Fruit fly (Drosophila melanogaster) whole organism: ENCODE data around the gene AstA-R1.

Experiments used
- CG8478 ChIP-seq: fragments of >200 bp; optimal IDR thresholded peaks from 2 replicates; lab custom pipeline; 2018; ENCODE audit warnings: inconsistent platforms
- Dll ChIP-seq: fragments of >200 bp; optimal IDR thresholded peaks from 2 replicates; lab custom pipeline; 2017
- EcR ChIP-seq, 2 experiments: fragments of >200 bp; optimal IDR thresholded peaks; 2 replicates each; lab custom pipeline; 2017; ENCODE audit warnings: missing biosample characterization in 2 of 2, missing genetic modification characterization in 2 of 2, missing genetic modification reagents in 2 of 2
- pan ChIP-seq: fragments of >200 bp; optimal IDR thresholded peaks from 2 replicates; lab custom pipeline; 2017
- psq ChIP-seq: fragments of >200 bp; optimal IDR thresholded peaks from 2 replicates; lab custom pipeline; 2017
- usp ChIP-seq: fragments of >200 bp; optimal IDR thresholded peaks from 2 replicates; lab custom pipeline; 2017; ENCODE audit warnings: missing biosample characterization, missing genetic modification characterization, mixed read lengths

DNA sequence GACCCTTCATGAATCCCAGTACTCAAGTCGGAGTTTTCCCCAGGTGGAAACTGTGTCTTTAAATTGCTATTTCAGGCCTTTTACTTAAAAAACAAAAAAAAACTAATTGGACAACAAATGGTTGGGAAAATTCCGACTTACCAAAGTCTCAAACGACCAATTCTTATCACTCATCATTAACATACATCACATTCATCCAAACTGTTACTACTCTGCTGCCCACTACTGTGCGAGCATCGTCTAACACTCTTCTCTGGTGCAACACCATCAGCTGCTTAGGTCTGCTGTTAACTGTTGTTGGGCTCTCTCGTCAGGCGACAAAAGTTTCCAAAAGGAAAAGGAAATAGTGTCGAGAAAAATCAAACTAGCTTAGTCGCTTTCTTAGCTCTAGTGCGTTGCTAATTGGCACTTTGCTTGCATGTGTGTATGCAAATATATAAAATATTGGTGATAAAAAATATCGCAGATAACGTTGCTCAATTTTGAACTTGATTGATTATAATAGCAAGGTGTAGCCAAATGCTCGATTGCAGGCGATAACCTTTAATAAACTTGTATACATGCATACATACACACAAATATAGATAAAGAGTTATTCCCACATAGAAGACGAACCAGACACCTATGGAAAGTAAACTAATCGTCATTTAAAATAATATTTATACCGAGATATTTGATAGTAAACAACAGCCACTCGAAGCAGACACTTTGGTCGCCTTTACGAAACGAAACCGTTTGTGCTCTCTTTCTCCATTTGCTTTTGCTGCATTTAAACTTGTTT lies 119.8 kb downstream of the AstA-R1 start:
- TF ChIP-seq psq (no peak), EcR (GFP tag; optimal IDR thresholded peaks at IDR 0.05; lab: Kevin White, UChicago) (no peak), Dll (lab: Kevin White, UChicago) (no peak), usp (GFP tag; lab: Kevin White, UChicago) (no peak), pan (no peak), CG8478 (no peak)
